Worm (Caenorhabditis elegans) whole organism, L3 larva: ENCODE results near the gene C55A6.1.
A peak's percentile ranks its signal among the peaks of the same experiment; 100 is the strongest.

Source experiments
- R02D3.7 ChIP-seq: fragments of 150-350 bp; optimal IDR thresholded peaks from 2 replicates; lab custom pipeline; 2014; ENCODE audit warnings: missing biosample characterization, missing genetic modification characterization
- ZK546.5 ChIP-seq: sonication (generic microtip); optimal IDR thresholded peaks from 2 replicates; lab custom pipeline; 2017; ENCODE audit warnings: missing biosample characterization, missing genetic modification characterization
- aly-2 ChIP-seq: fragments of 150-350 bp; optimal IDR thresholded peaks from 2 replicates; lab custom pipeline; 2014; ENCODE audit warnings: missing biosample characterization, missing genetic modification characterization
- ama-1 ChIP-seq: fragments of 150-350 bp; optimal IDR thresholded peaks from 2 replicates; lab custom pipeline; 2018
- ceh-16 ChIP-seq: sonication (generic microtip); optimal IDR thresholded peaks from 2 replicates; lab custom pipeline; 2017; ENCODE audit warnings: missing biosample characterization, missing genetic modification characterization
- ceh-82 ChIP-seq: fragments of 150-350 bp; optimal IDR thresholded peaks from 2 replicates; lab custom pipeline; 2014; ENCODE audit warnings: missing biosample characterization, missing genetic modification characterization
- egl-27 ChIP-seq: sonication (generic microtip); optimal IDR thresholded peaks from 4 replicates; lab custom pipeline; 2017; ENCODE audit warnings: missing biosample characterization, missing genetic modification reagents, missing genetic modification characterization
- egl-5 ChIP-seq: fragments of 150-350 bp; optimal IDR thresholded peaks from 2 replicates; lab custom pipeline; 2017; ENCODE audit warnings: missing biosample characterization, missing genetic modification reagents, missing genetic modification characterization, inconsistent platforms
- elt-1 ChIP-seq: fragments of 150-350 bp; optimal IDR thresholded peaks from 2 replicates; lab custom pipeline; 2014; ENCODE audit warnings: missing biosample characterization, missing genetic modification characterization
- eor-1 ChIP-seq, 2 experiments: fragments of 150-350 bp; optimal IDR thresholded peaks; 2 replicates each; lab custom pipeline; 2014 to 2018; ENCODE audit warnings: missing biosample characterization in 2 of 2, missing genetic modification characterization in 2 of 2
- fkh-2 ChIP-seq: fragments of 150-350 bp; optimal IDR thresholded peaks from 2 replicates; lab custom pipeline; 2014; ENCODE audit warnings: missing biosample characterization, missing genetic modification reagents, missing genetic modification characterization
- fos-1 ChIP-seq: fragments of 150-350 bp; optimal IDR thresholded peaks from 2 replicates; lab custom pipeline; 2014; ENCODE audit warnings: missing biosample characterization, missing genetic modification characterization
- hmg-11 ChIP-seq: sonication (generic microtip); optimal IDR thresholded peaks from 2 replicates; lab custom pipeline; 2016; ENCODE audit warnings: missing genetic modification characterization, missing compliant biosample characterization
- jun-1 ChIP-seq: fragments of 150-350 bp; optimal IDR thresholded peaks from 2 replicates; lab custom pipeline; 2014; ENCODE audit warnings: missing biosample characterization, missing genetic modification reagents, missing genetic modification characterization
- lin-15B ChIP-seq: fragments of 150-350 bp; optimal IDR thresholded peaks from 2 replicates; lab custom pipeline; 2014; ENCODE audit warnings: missing biosample characterization, missing genetic modification characterization
- lin-39 ChIP-seq: fragments of 150-350 bp; optimal IDR thresholded peaks from 2 replicates; lab custom pipeline; 2018; ENCODE audit warnings: missing biosample characterization, missing genetic modification reagents, missing genetic modification characterization
- lsy-12 ChIP-seq: sonication (generic microtip); optimal IDR thresholded peaks from 2 replicates; lab custom pipeline; 2016; ENCODE audit warnings: mild to moderate bottlenecking, missing genetic modification characterization, missing compliant biosample characterization
- mml-1 ChIP-seq: fragments of 150-350 bp; sonication (generic microtip); optimal IDR thresholded peaks from 3 replicates; lab custom pipeline; 2014; ENCODE audit warnings: missing biosample characterization, missing genetic modification characterization
- nfya-1 ChIP-seq: sonication (generic microtip); optimal IDR thresholded peaks from 2 replicates; lab custom pipeline; 2017; ENCODE audit warnings: missing genetic modification characterization, mild to moderate bottlenecking, missing compliant biosample characterization, antibody characterized with exemption, moderate library complexity; ENCODE audit not compliant: insufficient read depth
- nhr-11 ChIP-seq: fragments of 150-350 bp; optimal IDR thresholded peaks from 2 replicates; lab custom pipeline; 2014; ENCODE audit warnings: missing biosample characterization, missing genetic modification characterization
- nhr-23 ChIP-seq: fragments of 150-350 bp; optimal IDR thresholded peaks from 2 replicates; lab custom pipeline; 2014; ENCODE audit warnings: missing biosample characterization, missing genetic modification reagents, missing genetic modification characterization
- nhr-25 ChIP-seq: sonication (generic microtip); optimal IDR thresholded peaks from 2 replicates; lab custom pipeline; 2017; ENCODE audit warnings: missing biosample characterization, missing genetic modification characterization
- nhr-43 ChIP-seq: sonication (generic microtip); optimal IDR thresholded peaks from 2 replicates; lab custom pipeline; 2016; ENCODE audit warnings: mild to moderate bottlenecking, missing genetic modification characterization, missing compliant biosample characterization; ENCODE audit not compliant: poor library complexity, severe bottlenecking
- nhr-67 ChIP-seq: fragments of 150-350 bp; optimal IDR thresholded peaks from 2 replicates; lab custom pipeline; 2014; ENCODE audit warnings: missing biosample characterization, missing genetic modification characterization
- nhr-76 ChIP-seq: fragments of 150-350 bp; sonication (generic microtip); optimal IDR thresholded peaks from 5 replicates; lab custom pipeline; 2014; ENCODE audit warnings: missing biosample characterization, missing genetic modification characterization
- pha-4 ChIP-seq: fragments of 150-350 bp; optimal IDR thresholded peaks from 2 replicates; lab custom pipeline; 2014; ENCODE audit warnings: missing biosample characterization, missing genetic modification reagents, missing genetic modification characterization
- pqm-1 ChIP-seq: fragments of 150-350 bp; optimal IDR thresholded peaks from 2 replicates; lab custom pipeline; 2017; ENCODE audit warnings: missing biosample characterization, missing genetic modification characterization, inconsistent platforms
- sea-2 ChIP-seq: fragments of 150-350 bp; sonication (generic microtip); optimal IDR thresholded peaks from 4 replicates; lab custom pipeline; 2014; ENCODE audit warnings: missing biosample characterization, missing genetic modification reagents, missing genetic modification characterization
- skn-1 ChIP-seq: fragments of 150-350 bp; optimal IDR thresholded peaks from 2 replicates; lab custom pipeline; 2014; ENCODE audit warnings: missing biosample characterization, missing genetic modification characterization
- tbx-2 ChIP-seq: sonication (generic microtip); optimal IDR thresholded peaks from 2 replicates; lab custom pipeline; 2016; ENCODE audit warnings: mild to moderate bottlenecking, missing genetic modification characterization, missing compliant biosample characterization
- unc-39 ChIP-seq: sonication (generic microtip); optimal IDR thresholded peaks from 4 replicates; lab custom pipeline; 2017; ENCODE audit warnings: missing biosample characterization, missing genetic modification characterization
- unc-62 ChIP-seq: fragments of 150-350 bp; sonication (generic microtip); optimal IDR thresholded peaks from 4 replicates; lab custom pipeline; 2014; ENCODE audit warnings: missing biosample characterization, missing genetic modification reagents, missing genetic modification characterization
- zag-1 ChIP-seq: fragments of 150-350 bp; optimal IDR thresholded peaks from 2 replicates; lab custom pipeline; 2014; ENCODE audit warnings: missing biosample characterization, missing genetic modification characterization
- ztf-11 ChIP-seq: fragments of 150-350 bp; optimal IDR thresholded peaks from 2 replicates; lab custom pipeline; 2014; ENCODE audit warnings: missing biosample characterization, missing genetic modification characterization

The C55A6.1 gene

ce11 chrV:11548914-11549406 is 44.2 kb upstream of the C55A6.1 start, which contains the start of the genes F38B7.17 and F38B7.3 (continued):
- no peak for TF ChIP-seq lsy-12 (tag; lab: Kevin White, UChicago)
- peak; percentile 34 for TF ChIP-seq pqm-1
- no peak for TF ChIP-seq jun-1 (tag; lab: Kevin White, UChicago)
- TF ChIP-seq ceh-16 (tag; lab: Kevin White, UChicago) = no peak
- TF ChIP-seq unc-39 (tag; lab: Kevin White, UChicago) = no peak
- TF ChIP-seq unc-62 = no peak
- TF ChIP-seq R02D3.7 (tag; lab: Kevin White, UChicago) = no peak
- TF ChIP-seq aly-2 (tag; lab: Kevin White, UChicago) = no peak
- no peak for TF ChIP-seq nhr-67 (tag; lab: Kevin White, UChicago)
- no peak for TF ChIP-seq tbx-2 (tag; lab: Kevin White, UChicago)
- TF ChIP-seq hmg-11 (tag; lab: Kevin White, UChicago) = no peak
- TF ChIP-seq nhr-43 (tag; lab: Kevin White, UChicago) = peak; percentile 15
- TF ChIP-seq fkh-2 (tag; lab: Kevin White, UChicago) = no peak

- TF ChIP-seq nhr-43 (tag; lab: Kevin White, UChicago) (no peak), skn-1 (tag; lab: Kevin White, UChicago) (no peak), lin-39 (tag; lab: Kevin White, UChicago) (no peak), sea-2 (GFP tag; lab: Kevin White, UChicago) (no peak), nhr-23 (tag; lab: Kevin White, UChicago) (no peak), egl-5 (tag; lab: Kevin White, UChicago) (no peak), elt-1 (tag; lab: Kevin White, UChicago) (no peak), lin-15B (tag; lab: Kevin White, UChicago) (no peak)
These were observed 42.0 kb upstream of the C55A6.1 start, which contains the start of gene F38B7.11 for ce11 chrV:11546795-11547194. F38B7.11 (plus strand) TSS chrV:11547095.

ce11 chrV:11545227-11545626 is 40.5 kb upstream of the C55A6.1 start, which contains the start of gene F38B7.10:
F38B7.10 (plus strand) TSS chrV:11545527.
- no peak for TF ChIP-seq egl-5 (tag; lab: Kevin White, UChicago)
- TF ChIP-seq mml-1 (tag; lab: Kevin White, UChicago) = no peak
- TF ChIP-seq skn-1 (tag; lab: Kevin White, UChicago) = no peak
- no peak for TF ChIP-seq lin-15B (tag; lab: Kevin White, UChicago)
- TF ChIP-seq ceh-16 (tag; lab: Kevin White, UChicago) = no peak
- TF ChIP-seq hmg-11 (tag; lab: Kevin White, UChicago) = no peak
- TF ChIP-seq ztf-11 (tag; lab: Kevin White, UChicago) = no peak
- no peak for TF ChIP-seq nfya-1
- no peak for TF ChIP-seq zag-1 (tag; lab: Kevin White, UChicago)
- TF ChIP-seq eor-1 (tag; optimal IDR thresholded peaks at IDR 0.05; lab: Kevin White, UChicago) = no peak
- TF ChIP-seq unc-62 = no peak
- no peak for TF ChIP-seq nhr-76 (tag; lab: Kevin White, UChicago)
- TF ChIP-seq pqm-1 = no peak
- no peak for TF ChIP-seq tbx-2 (tag; lab: Kevin White, UChicago)
- TF ChIP-seq R02D3.7 (tag; lab: Kevin White, UChicago) = no peak
- no peak for TF ChIP-seq nhr-43 (tag; lab: Kevin White, UChicago)
- no peak for TF ChIP-seq nhr-67 (tag; lab: Kevin White, UChicago)
- TF ChIP-seq unc-39 (tag; lab: Kevin White, UChicago) = no peak

- no peak for TF ChIP-seq nhr-76 (tag; lab: Kevin White, UChicago)
- no peak for TF ChIP-seq egl-5 (tag; lab: Kevin White, UChicago)
- no peak for TF ChIP-seq ama-1
- no peak for TF ChIP-seq ZK546.5 (tag; lab: Kevin White, UChicago)
- TF ChIP-seq nhr-25 = peak; percentile 76
- peak; percentile 72 for TF ChIP-seq nhr-23 (tag; lab: Kevin White, UChicago)
- no peak for TF ChIP-seq nhr-67 (tag; lab: Kevin White, UChicago)
- peak; percentile 68 for TF ChIP-seq nhr-43 (tag; lab: Kevin White, UChicago)
- peak; percentile 29 for TF ChIP-seq elt-1 (tag; lab: Kevin White, UChicago)
- TF ChIP-seq nfya-1 = peak; percentile 11
- peak; percentile 28 for TF ChIP-seq egl-27 (tag; lab: Kevin White, UChicago)
- TF ChIP-seq aly-2 (tag; lab: Kevin White, UChicago) = no peak
These were observed 38.8 kb upstream of the C55A6.1 start, which contains the start of gene F38B7.2 for ce11 chrV:11543564-11543963. F38B7.2 (plus strand) TSS chrV:11543963.

ce11 chrV:11541284-11541683 is 36.5 kb upstream of the C55A6.1 start:
- no peak for TF ChIP-seq elt-1 (tag; lab: Kevin White, UChicago)
- no peak for TF ChIP-seq nhr-11 (tag; lab: Kevin White, UChicago)
- TF ChIP-seq lsy-12 (tag; lab: Kevin White, UChicago) = no peak
- TF ChIP-seq fos-1 (tag; lab: Kevin White, UChicago) = no peak
- TF ChIP-seq lin-39 (tag; lab: Kevin White, UChicago) = no peak
- TF ChIP-seq pha-4 = no peak
- TF ChIP-seq ceh-82 (tag; lab: Kevin White, UChicago) = no peak
- no peak for TF ChIP-seq pqm-1
- TF ChIP-seq ZK546.5 (tag; lab: Kevin White, UChicago) = no peak
- TF ChIP-seq nhr-25 = no peak
- no peak for TF ChIP-seq unc-62
- no peak for TF ChIP-seq nhr-43 (tag; lab: Kevin White, UChicago)
- no peak for TF ChIP-seq egl-5 (tag; lab: Kevin White, UChicago)
